Fruit fly (Drosophila melanogaster): ENCODE measurements around the gene CG32750.

The CG32750 gene

DNA sequence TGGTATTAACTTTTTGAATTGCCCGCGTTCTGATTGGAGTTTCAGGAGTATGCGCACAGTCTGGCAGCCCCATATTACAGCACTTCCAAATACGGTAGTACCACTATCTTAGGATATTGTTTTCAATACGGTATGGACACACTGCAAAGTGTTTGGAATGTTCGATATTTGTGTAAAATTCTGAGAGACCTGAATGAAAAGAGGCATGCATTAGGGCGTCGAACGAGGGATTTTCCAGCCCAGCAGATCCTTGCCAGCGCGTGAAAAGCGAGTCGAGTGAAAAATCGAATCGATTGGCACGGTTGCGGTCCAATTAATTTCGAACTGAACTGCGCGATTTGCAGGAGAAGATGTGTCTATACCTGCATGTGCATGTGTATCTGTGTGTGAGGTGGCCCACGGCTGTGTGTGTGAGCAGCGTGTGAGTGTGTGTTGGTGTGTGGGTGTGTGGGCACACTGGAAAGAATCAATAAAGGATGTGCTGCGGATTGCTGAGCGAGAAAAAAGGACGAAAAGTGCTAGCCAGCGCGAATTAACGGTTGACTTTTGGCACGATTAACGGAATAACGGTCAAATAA lies 29.3 kb upstream of the CG32750 start, which contains the start of gene dtn (continued):
- TF ChIP-seq ftz-f1 (GFP tag; optimal IDR thresholded peaks at IDR 0.05) (no peak), B-H1 (GFP tag; IDR thresholded peaks at IDR 0.05) (no peak), NC2α (GFP tag; optimal IDR thresholded peaks at IDR 0.05) (no peak), mirr (GFP tag; optimal IDR thresholded peaks at IDR 0.05) (no peak), Doc3 (GFP tag; IDR thresholded peaks at IDR 0.05; ENCODE audit: partially characterized antibody) (no peak), CG11093 (GFP tag; IDR thresholded peaks at IDR 0.05) (no peak), stwl (tag; optimal IDR thresholded peaks at IDR 0.05) (peak; percentile 18), pnt (GFP tag; optimal IDR thresholded peaks at IDR 0.05) (no peak), CG12391 (tag; optimal IDR thresholded peaks at IDR 0.05) (peak; percentile 10), dm (GFP tag; optimal IDR thresholded peaks at IDR 0.05) (no peak), Poxn (GFP tag; IDR thresholded peaks at IDR 0.05) (no peak), bcd (GFP tag; optimal IDR thresholded peaks at IDR 0.05) (no peak), onecut (GFP tag; IDR thresholded peaks at IDR 0.05) (peak; percentile 94), CG17361 (GFP tag; IDR thresholded peaks at IDR 0.05) (no peak), Hr51 (GFP tag; optimal IDR thresholded peaks at IDR 0.05) (no peak), shn (GFP tag; optimal IDR thresholded peaks at IDR 0.05) (no peak), Atf6 (GFP tag; IDR thresholded peaks at IDR 0.05) (no peak), Abd-B (GFP tag; optimal IDR thresholded peaks at IDR 0.05) (no peak), CG4360 (GFP tag; IDR thresholded peaks at IDR 0.05) (no peak), gt (GFP tag; IDR thresholded peaks at IDR 0.05) (no peak), Hr3 (GFP tag; optimal IDR thresholded peaks at IDR 0.05) (no peak), CG9932 (GFP tag; IDR thresholded peaks at IDR 0.05) (no peak), BEAF-32 (GFP tag; optimal IDR thresholded peaks at IDR 0.05) (peak; percentile 51), CG3281 (GFP tag; optimal IDR thresholded peaks at IDR 0.05) (no peak), az2 (GFP tag; optimal IDR thresholded peaks at IDR 0.05) (no peak), CG15601 (tag; optimal IDR thresholded peaks at IDR 0.05) (no peak), HLH3B (GFP tag; IDR thresholded peaks at IDR 0.05) (no peak), crp (GFP tag; optimal IDR thresholded peaks at IDR 0.05) (no peak), CG15514 (GFP tag; optimal IDR thresholded peaks at IDR 0.05) (peak; percentile 30), ind (GFP tag; optimal IDR thresholded peaks at IDR 0.05) (no peak), CG3838 (GFP tag; optimal IDR thresholded peaks at IDR 0.05) (no peak), Myb (GFP tag; optimal IDR thresholded peaks at IDR 0.05) (peak; percentile 42), Med (GFP tag) (peak; percentile 57), chn (GFP tag; optimal IDR thresholded peaks at IDR 0.05) (no peak), dan (GFP tag; IDR thresholded peaks at IDR 0.05) (no peak), dpn (GFP tag; optimal IDR thresholded peaks at IDR 0.05) (no peak), CG10462 (GFP tag; optimal IDR thresholded peaks at IDR 0.05) (no peak), CG6765 (GFP tag; optimal IDR thresholded peaks at IDR 0.05) (no peak), E2f2 (GFP tag; IDR thresholded peaks at IDR 0.05) (peak; percentile 84), dmrt11E (tag; optimal IDR thresholded peaks at IDR 0.05) (no peak), CG13123 (GFP tag; optimal IDR thresholded peaks at IDR 0.05) (no peak), hbn (GFP tag; IDR thresholded peaks at IDR 0.05; ENCODE audit: partially characterized antibody) (peak; percentile 38; the same call in 1 of the 2 replicates), lov (optimal IDR thresholded peaks at IDR 0.05) (no peak), lov (GFP tag; IDR thresholded peaks at IDR 0.05) (no peak), Stat92E (GFP tag; optimal IDR thresholded peaks at IDR 0.05) (no peak), pita (GFP tag; optimal IDR thresholded peaks at IDR 0.05) (no peak), HLH4C (GFP tag; IDR thresholded peaks at IDR 0.05; ENCODE audit: partially characterized antibody) (no peak), CG6854 (GFP tag; optimal IDR thresholded peaks at IDR 0.05) (no peak), CG17829 (tag; optimal IDR thresholded peaks at IDR 0.05) (peak; percentile 15), ssp (GFP tag; IDR thresholded peaks at IDR 0.05) (no peak), cg (GFP tag; optimal IDR thresholded peaks at IDR 0.05) (peak; percentile 97)
